Worm (Caenorhabditis elegans) whole organism, L3 larva: ENCODE data around the gene clec-251.

Experiments used
- R02D3.7 ChIP-seq: fragments of 150-350 bp; optimal IDR thresholded peaks from 2 replicates; lab custom pipeline; 2014; ENCODE audit warnings: missing biosample characterization, missing genetic modification characterization
- ZK546.5 ChIP-seq: sonication (generic microtip); optimal IDR thresholded peaks from 2 replicates; lab custom pipeline; 2017; ENCODE audit warnings: missing biosample characterization, missing genetic modification characterization
- aly-2 ChIP-seq: fragments of 150-350 bp; optimal IDR thresholded peaks from 2 replicates; lab custom pipeline; 2014; ENCODE audit warnings: missing biosample characterization, missing genetic modification characterization
- ceh-16 ChIP-seq: sonication (generic microtip); optimal IDR thresholded peaks from 2 replicates; lab custom pipeline; 2017; ENCODE audit warnings: missing biosample characterization, missing genetic modification characterization
- ceh-28 ChIP-seq: fragments of 150-350 bp; optimal IDR thresholded peaks from 2 replicates; lab custom pipeline; 2014; ENCODE audit warnings: missing biosample characterization, missing genetic modification reagents, missing genetic modification characterization
- ceh-82 ChIP-seq: fragments of 150-350 bp; optimal IDR thresholded peaks from 2 replicates; lab custom pipeline; 2014; ENCODE audit warnings: missing biosample characterization, missing genetic modification characterization
- ceh-9 ChIP-seq: sonication (generic microtip); optimal IDR thresholded peaks from 2 replicates; lab custom pipeline; 2018; ENCODE audit warnings: missing biosample characterization, missing genetic modification characterization
- daf-12 ChIP-seq: fragments of 150-350 bp; optimal IDR thresholded peaks from 2 replicates; lab custom pipeline; 2014; ENCODE audit warnings: missing biosample characterization, missing genetic modification reagents, missing genetic modification characterization
- egl-27 ChIP-seq: sonication (generic microtip); optimal IDR thresholded peaks from 4 replicates; lab custom pipeline; 2017; ENCODE audit warnings: missing biosample characterization, missing genetic modification reagents, missing genetic modification characterization
- egl-5 ChIP-seq: fragments of 150-350 bp; optimal IDR thresholded peaks from 2 replicates; lab custom pipeline; 2017; ENCODE audit warnings: missing biosample characterization, missing genetic modification reagents, missing genetic modification characterization, inconsistent platforms
- elt-1 ChIP-seq: fragments of 150-350 bp; optimal IDR thresholded peaks from 2 replicates; lab custom pipeline; 2014; ENCODE audit warnings: missing biosample characterization, missing genetic modification characterization
- elt-2 ChIP-seq: sonication (generic microtip); optimal IDR thresholded peaks from 2 replicates; lab custom pipeline; 2016; ENCODE audit warnings: missing genetic modification reagents, mild to moderate bottlenecking, missing genetic modification characterization, missing compliant biosample characterization
- elt-3 ChIP-seq, 3 experiments: fragments of 150-350 bp in 1 of 3; sonication (generic microtip) in 2 of 3; optimal IDR thresholded peaks; 2 replicates in 2 of 3; 4 replicates in 1 of 3; lab custom pipeline; 2014 to 2017; ENCODE audit warnings: missing biosample characterization in 3 of 3, missing genetic modification characterization in 3 of 3
- eor-1 ChIP-seq, 2 experiments: fragments of 150-350 bp; optimal IDR thresholded peaks; 2 replicates each; lab custom pipeline; 2014 to 2018; ENCODE audit warnings: missing biosample characterization in 2 of 2, missing genetic modification characterization in 2 of 2
- fkh-10 ChIP-seq: sonication (generic microtip); optimal IDR thresholded peaks from 2 replicates; lab custom pipeline; 2017; ENCODE audit warnings: missing biosample characterization, missing genetic modification reagents, missing genetic modification characterization
- fkh-2 ChIP-seq: fragments of 150-350 bp; optimal IDR thresholded peaks from 2 replicates; lab custom pipeline; 2014; ENCODE audit warnings: missing biosample characterization, missing genetic modification reagents, missing genetic modification characterization
- fos-1 ChIP-seq: fragments of 150-350 bp; optimal IDR thresholded peaks from 2 replicates; lab custom pipeline; 2014; ENCODE audit warnings: missing biosample characterization, missing genetic modification characterization
- hmg-11 ChIP-seq: sonication (generic microtip); optimal IDR thresholded peaks from 2 replicates; lab custom pipeline; 2016; ENCODE audit warnings: missing genetic modification characterization, missing compliant biosample characterization
- jun-1 ChIP-seq: fragments of 150-350 bp; optimal IDR thresholded peaks from 2 replicates; lab custom pipeline; 2014; ENCODE audit warnings: missing biosample characterization, missing genetic modification reagents, missing genetic modification characterization
- lin-15B ChIP-seq: fragments of 150-350 bp; optimal IDR thresholded peaks from 2 replicates; lab custom pipeline; 2014; ENCODE audit warnings: missing biosample characterization, missing genetic modification characterization
- lin-39 ChIP-seq: fragments of 150-350 bp; optimal IDR thresholded peaks from 2 replicates; lab custom pipeline; 2018; ENCODE audit warnings: missing biosample characterization, missing genetic modification reagents, missing genetic modification characterization
- lsy-12 ChIP-seq: sonication (generic microtip); optimal IDR thresholded peaks from 2 replicates; lab custom pipeline; 2016; ENCODE audit warnings: mild to moderate bottlenecking, missing genetic modification characterization, missing compliant biosample characterization
- mdl-1 ChIP-seq: fragments of 150-350 bp; optimal IDR thresholded peaks from 2 replicates; lab custom pipeline; 2014; ENCODE audit warnings: missing biosample characterization, missing genetic modification characterization
- mml-1 ChIP-seq: fragments of 150-350 bp; sonication (generic microtip); optimal IDR thresholded peaks from 3 replicates; lab custom pipeline; 2014; ENCODE audit warnings: missing biosample characterization, missing genetic modification characterization
- nfya-1 ChIP-seq: sonication (generic microtip); optimal IDR thresholded peaks from 2 replicates; lab custom pipeline; 2017; ENCODE audit warnings: missing genetic modification characterization, mild to moderate bottlenecking, missing compliant biosample characterization, antibody characterized with exemption, moderate library complexity; ENCODE audit not compliant: insufficient read depth
- nhr-11 ChIP-seq: fragments of 150-350 bp; optimal IDR thresholded peaks from 2 replicates; lab custom pipeline; 2014; ENCODE audit warnings: missing biosample characterization, missing genetic modification characterization
- nhr-12 ChIP-seq: fragments of 150-350 bp; optimal IDR thresholded peaks from 2 replicates; lab custom pipeline; 2014; ENCODE audit warnings: missing biosample characterization, missing genetic modification characterization
- nhr-23 ChIP-seq: fragments of 150-350 bp; optimal IDR thresholded peaks from 2 replicates; lab custom pipeline; 2014; ENCODE audit warnings: missing biosample characterization, missing genetic modification reagents, missing genetic modification characterization
- nhr-237 ChIP-seq: fragments of 150-350 bp; optimal IDR thresholded peaks from 2 replicates; lab custom pipeline; 2014; ENCODE audit warnings: missing biosample characterization, missing genetic modification characterization
- nhr-25 ChIP-seq: sonication (generic microtip); optimal IDR thresholded peaks from 2 replicates; lab custom pipeline; 2017; ENCODE audit warnings: missing biosample characterization, missing genetic modification characterization
- nhr-28 ChIP-seq: fragments of 150-350 bp; optimal IDR thresholded peaks from 2 replicates; lab custom pipeline; 2014; ENCODE audit warnings: missing biosample characterization, missing genetic modification characterization
- nhr-43 ChIP-seq: sonication (generic microtip); optimal IDR thresholded peaks from 2 replicates; lab custom pipeline; 2016; ENCODE audit warnings: mild to moderate bottlenecking, missing genetic modification characterization, missing compliant biosample characterization; ENCODE audit not compliant: poor library complexity, severe bottlenecking
- nhr-67 ChIP-seq: fragments of 150-350 bp; optimal IDR thresholded peaks from 2 replicates; lab custom pipeline; 2014; ENCODE audit warnings: missing biosample characterization, missing genetic modification characterization
- nhr-76 ChIP-seq: fragments of 150-350 bp; sonication (generic microtip); optimal IDR thresholded peaks from 5 replicates; lab custom pipeline; 2014; ENCODE audit warnings: missing biosample characterization, missing genetic modification characterization
- nhr-77 ChIP-seq: fragments of 150-350 bp; optimal IDR thresholded peaks from 2 replicates; lab custom pipeline; 2014; ENCODE audit warnings: missing biosample characterization, missing genetic modification characterization
- pha-4 ChIP-seq: fragments of 150-350 bp; optimal IDR thresholded peaks from 2 replicates; lab custom pipeline; 2014; ENCODE audit warnings: missing biosample characterization, missing genetic modification reagents, missing genetic modification characterization
- pqm-1 ChIP-seq: fragments of 150-350 bp; optimal IDR thresholded peaks from 2 replicates; lab custom pipeline; 2017; ENCODE audit warnings: missing biosample characterization, missing genetic modification characterization, inconsistent platforms
- sea-2 ChIP-seq: fragments of 150-350 bp; sonication (generic microtip); optimal IDR thresholded peaks from 4 replicates; lab custom pipeline; 2014; ENCODE audit warnings: missing biosample characterization, missing genetic modification reagents, missing genetic modification characterization
- skn-1 ChIP-seq: fragments of 150-350 bp; optimal IDR thresholded peaks from 2 replicates; lab custom pipeline; 2014; ENCODE audit warnings: missing biosample characterization, missing genetic modification characterization
- snpc-4 ChIP-seq: fragments of 150-350 bp; optimal IDR thresholded peaks from 2 replicates; lab custom pipeline; 2014; ENCODE audit warnings: missing biosample characterization, missing genetic modification characterization
- tbx-2 ChIP-seq: sonication (generic microtip); optimal IDR thresholded peaks from 2 replicates; lab custom pipeline; 2016; ENCODE audit warnings: mild to moderate bottlenecking, missing genetic modification characterization, missing compliant biosample characterization
- unc-39 ChIP-seq: sonication (generic microtip); optimal IDR thresholded peaks from 4 replicates; lab custom pipeline; 2017; ENCODE audit warnings: missing biosample characterization, missing genetic modification characterization
- unc-62 ChIP-seq: fragments of 150-350 bp; sonication (generic microtip); optimal IDR thresholded peaks from 4 replicates; lab custom pipeline; 2014; ENCODE audit warnings: missing biosample characterization, missing genetic modification reagents, missing genetic modification characterization
- zag-1 ChIP-seq: fragments of 150-350 bp; optimal IDR thresholded peaks from 2 replicates; lab custom pipeline; 2014; ENCODE audit warnings: missing biosample characterization, missing genetic modification characterization
- ztf-11 ChIP-seq: fragments of 150-350 bp; optimal IDR thresholded peaks from 2 replicates; lab custom pipeline; 2014; ENCODE audit warnings: missing biosample characterization, missing genetic modification characterization
- ztf-4 ChIP-seq: fragments of 150-350 bp; optimal IDR thresholded peaks from 2 replicates; lab custom pipeline; 2014; ENCODE audit warnings: missing biosample characterization, missing genetic modification characterization

Gene clec-251

ce11 chrV:18725858-18726257, 20.9 kb downstream of the clec-251 start:
- TF ChIP-seq fkh-10 (GFP tag; lab: Kevin White, UChicago): no peak
- TF ChIP-seq lin-15B: no peak
- TF ChIP-seq aly-2 (tag; lab: Kevin White, UChicago): no peak
- TF ChIP-seq ztf-11 (tag; lab: Kevin White, UChicago): no peak
- TF ChIP-seq hmg-11 (tag; lab: Kevin White, UChicago): no peak
- no peak for TF ChIP-seq elt-2 (tag; lab: Kevin White, UChicago)
- TF ChIP-seq nhr-25 (tag; lab: Kevin White, UChicago): no peak
- TF ChIP-seq nhr-23 (tag; lab: Kevin White, UChicago): no peak
- TF ChIP-seq sea-2 (GFP tag; lab: Kevin White, UChicago): no peak
- no peak for TF ChIP-seq egl-27 (tag; lab: Kevin White, UChicago)
- TF ChIP-seq snpc-4 (tag; lab: Kevin White, UChicago): no peak
- TF ChIP-seq R02D3.7 (tag; lab: Kevin White, UChicago): no peak
- TF ChIP-seq nhr-67 (tag; lab: Kevin White, UChicago): no peak
- TF ChIP-seq pha-4 (tag; lab: Kevin White, UChicago): no peak
- no peak for TF ChIP-seq ceh-28 (tag; lab: Kevin White, UChicago)
- no peak for TF ChIP-seq nhr-237 (tag; lab: Kevin White, UChicago)
- TF ChIP-seq pqm-1: no peak
- no peak for TF ChIP-seq unc-39 (tag; lab: Kevin White, UChicago)

DNA sequence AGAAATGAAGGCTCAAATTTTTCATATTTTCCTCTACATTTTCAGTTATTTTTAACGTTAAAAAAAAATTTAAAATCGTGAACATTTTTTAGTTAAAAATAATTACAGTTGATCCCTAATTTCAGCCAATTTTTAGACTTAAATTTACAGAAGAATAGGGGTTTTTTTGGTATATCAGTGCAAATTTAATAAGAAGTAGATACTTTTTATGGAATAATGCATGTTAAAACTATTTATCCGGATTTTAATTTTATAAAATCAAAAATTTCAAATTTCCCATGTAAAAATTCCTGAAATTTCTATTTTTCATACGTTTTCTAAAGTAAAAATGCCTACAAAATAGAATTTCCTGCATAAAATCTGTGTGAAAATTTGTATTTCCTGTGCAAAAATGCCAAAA, 22.7 kb downstream of the clec-251 start:
- TF ChIP-seq mdl-1 (tag; lab: Kevin White, UChicago): no peak
- no peak for TF ChIP-seq nhr-43 (tag; lab: Kevin White, UChicago)
- no peak for TF ChIP-seq mml-1 (tag; lab: Kevin White, UChicago)
- no peak for TF ChIP-seq nhr-67 (tag; lab: Kevin White, UChicago)

DNA sequence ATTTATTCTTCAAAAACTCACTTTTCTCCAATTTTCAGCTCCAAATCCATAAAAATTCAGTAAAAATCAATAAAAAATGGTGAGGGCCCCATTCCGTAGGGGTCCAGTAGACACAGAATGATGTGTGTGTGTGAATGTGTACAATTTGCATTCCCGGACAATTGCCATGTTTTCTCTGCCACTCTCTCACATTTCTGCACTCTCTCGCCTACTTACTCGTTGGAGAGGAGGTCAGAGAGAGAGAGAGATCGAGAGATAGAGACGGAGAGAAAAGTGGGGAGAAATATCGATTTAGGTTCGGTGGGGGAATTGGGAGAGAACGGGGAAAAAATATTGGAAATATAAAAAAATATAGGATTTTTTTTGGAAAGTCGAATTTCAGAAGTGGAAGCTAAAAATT, 23.2 kb downstream of the clec-251 start:
- TF ChIP-seq unc-39 (tag; lab: Kevin White, UChicago) (no peak), nhr-28 (tag; lab: Kevin White, UChicago) (no peak), fos-1 (no peak), ceh-82 (peak; percentile 79), lin-39 (peak; percentile 59), aly-2 (tag; lab: Kevin White, UChicago) (no peak), fkh-2 (tag; lab: Kevin White, UChicago) (peak; percentile 57), daf-12 (tag; lab: Kevin White, UChicago) (no peak), fkh-10 (GFP tag; lab: Kevin White, UChicago) (peak; percentile 55), mdl-1 (tag; lab: Kevin White, UChicago) (no peak), unc-62 (GFP tag; lab: Kevin White, UChicago) (no peak), eor-1 (tag; optimal IDR thresholded peaks at IDR 0.05; lab: Kevin White, UChicago) (no peak), nhr-237 (tag; lab: Kevin White, UChicago) (no peak), R02D3.7 (tag; lab: Kevin White, UChicago) (peak; percentile 72), nhr-43 (tag; lab: Kevin White, UChicago) (no peak), pha-4 (tag; lab: Kevin White, UChicago) (peak; percentile 98), lsy-12 (tag; lab: Kevin White, UChicago) (no peak), nhr-67 (tag; lab: Kevin White, UChicago) (no peak), hmg-11 (tag; lab: Kevin White, UChicago) (peak; percentile 94), snpc-4 (tag; lab: Kevin White, UChicago) (peak; percentile 81), egl-27 (tag; lab: Kevin White, UChicago) (no peak), ceh-28 (tag; lab: Kevin White, UChicago) (peak; percentile 98), jun-1 (tag; lab: Kevin White, UChicago) (peak; percentile 63), nhr-25 (tag; lab: Kevin White, UChicago) (peak; percentile 12), ztf-11 (tag; lab: Kevin White, UChicago) (no peak), elt-2 (tag; lab: Kevin White, UChicago) (peak; percentile 66), nhr-76 (tag; lab: Kevin White, UChicago) (no peak), tbx-2 (tag; lab: Kevin White, UChicago) (no peak), nfya-1 (peak; percentile 91), ZK546.5 (tag; lab: Kevin White, UChicago) (no peak), ztf-4 (tag; lab: Kevin White, UChicago) (no peak), nhr-23 (tag; lab: Kevin White, UChicago) (peak; percentile 86), sea-2 (GFP tag; lab: Kevin White, UChicago) (no peak), elt-3 (tag; optimal IDR thresholded peaks at IDR 0.05; lab: Kevin White, UChicago) (no peak), zag-1 (tag; lab: Kevin White, UChicago) (no peak), skn-1 (peak; percentile 55), ceh-9 (peak; percentile 13), mml-1 (tag; lab: Kevin White, UChicago) (no peak), egl-5 (peak; percentile 98), nhr-77 (no peak), ceh-16 (tag; lab: Kevin White, UChicago) (no peak), pqm-1 (peak; percentile 79), nhr-11 (no peak), nhr-12 (no peak), lin-15B (peak; percentile 54), elt-1 (tag; lab: Kevin White, UChicago) (no peak)
